Worm (Caenorhabditis elegans) whole organism, mixed stage, embryonic: ENCODE results near the gene W02H3.1.

Experiments used
- bed-3 ChIP-seq: fragments of 200-800 bp; sonication (Bioruptor generic); optimal IDR thresholded peaks from 3 replicates; lab custom pipeline; 2018; ENCODE audit warnings: mild to moderate bottlenecking, missing genetic modification characterization, moderate library complexity, missing compliant biosample characterization
- blmp-1 ChIP-seq: fragments of 150-350 bp; optimal IDR thresholded peaks from 2 replicates; lab custom pipeline; 2014; ENCODE audit warnings: missing biosample characterization, missing genetic modification characterization
- ces-1 ChIP-seq: fragments of 150-350 bp; optimal IDR thresholded peaks from 2 replicates; lab custom pipeline; 2014; ENCODE audit warnings: missing biosample characterization, missing genetic modification reagents, missing genetic modification characterization
- hlh-1 ChIP-seq: fragments of 150-350 bp; optimal IDR thresholded peaks from 2 replicates; lab custom pipeline; 2014; ENCODE audit warnings: missing biosample characterization, missing genetic modification reagents, missing genetic modification characterization
- lin-13 ChIP-seq: fragments of 150-350 bp; optimal IDR thresholded peaks from 2 replicates; lab custom pipeline; 2014; ENCODE audit warnings: missing biosample characterization, missing genetic modification characterization
- mab-5 ChIP-seq: fragments of 150-350 bp; optimal IDR thresholded peaks from 2 replicates; lab custom pipeline; 2014; ENCODE audit warnings: missing biosample characterization, missing genetic modification characterization
- mep-1 ChIP-seq: fragments of 150-350 bp; optimal IDR thresholded peaks from 2 replicates; lab custom pipeline; 2017; ENCODE audit warnings: missing biosample characterization, missing genetic modification reagents, missing genetic modification characterization, inconsistent platforms
- nhr-2 ChIP-seq: fragments of 150-350 bp; optimal IDR thresholded peaks from 2 replicates; lab custom pipeline; 2014; ENCODE audit warnings: missing biosample characterization, missing genetic modification characterization
- nhr-28 ChIP-seq: fragments of 150-350 bp; optimal IDR thresholded peaks from 2 replicates; lab custom pipeline; 2014; ENCODE audit warnings: missing biosample characterization, missing genetic modification characterization
- unc-39 ChIP-seq: fragments of 150-350 bp; optimal IDR thresholded peaks from 2 replicates; lab custom pipeline; 2014; ENCODE audit warnings: missing biosample characterization, missing genetic modification characterization
- unc-62 ChIP-seq: fragments of 150-350 bp; optimal IDR thresholded peaks from 2 replicates; lab custom pipeline; 2014; ENCODE audit warnings: missing biosample characterization, missing genetic modification reagents, missing genetic modification characterization
- ztf-11 ChIP-seq: fragments of 150-350 bp; optimal IDR thresholded peaks from 2 replicates; lab custom pipeline; 2014; ENCODE audit warnings: missing biosample characterization, missing genetic modification characterization

DNA sequence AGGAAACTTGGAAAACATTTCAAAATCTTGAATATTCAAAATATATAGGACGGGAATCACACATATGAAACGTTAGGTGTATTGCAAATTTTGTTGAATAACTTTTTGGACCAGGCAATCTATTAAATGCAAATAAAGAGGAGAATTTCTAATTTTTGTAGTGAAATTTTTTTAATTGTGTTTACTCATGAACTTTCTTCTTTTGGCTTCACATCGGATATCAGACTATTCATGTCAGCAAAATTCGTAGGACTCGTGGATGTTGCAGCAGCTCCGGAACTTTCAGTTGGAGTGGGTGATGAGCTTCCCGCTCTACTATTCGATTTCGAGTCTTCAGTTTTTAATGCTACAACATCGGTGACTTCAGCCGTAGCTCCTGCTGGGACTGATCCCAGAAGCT lies 17.2 kb upstream of the W02H3.1 start:
- TF ChIP-seq nhr-2 (no peak), lin-13 (tag; lab: Kevin White, UChicago) (no peak), ztf-11 (tag; lab: Kevin White, UChicago) (no peak), unc-62 (GFP tag; lab: Kevin White, UChicago) (no peak), hlh-1 (tag; lab: Kevin White, UChicago) (no peak), mep-1 (tag; lab: Kevin White, UChicago) (no peak), ces-1 (no peak), mab-5 (tag; lab: Kevin White, UChicago) (no peak), unc-39 (tag; lab: Kevin White, UChicago) (no peak), bed-3 (GFP tag; lab: Kevin White, UChicago) (no peak), blmp-1 (no peak), nhr-28 (tag; lab: Kevin White, UChicago) (no peak)
